Fruit fly (Drosophila melanogaster) whole organism: ENCODE data around the gene TBC1D23.

Source experiments
- CG8478 ChIP-seq: fragments of >200 bp; optimal IDR thresholded peaks from 2 replicates; lab custom pipeline; 2018; ENCODE audit warnings: inconsistent platforms
- EcR ChIP-seq, 2 experiments: fragments of >200 bp; optimal IDR thresholded peaks; 2 replicates each; lab custom pipeline; 2017; ENCODE audit warnings: missing biosample characterization in 2 of 2, missing genetic modification characterization in 2 of 2, missing genetic modification reagents in 2 of 2
- pan ChIP-seq: fragments of >200 bp; optimal IDR thresholded peaks from 2 replicates; lab custom pipeline; 2017
- usp ChIP-seq: fragments of >200 bp; optimal IDR thresholded peaks from 2 replicates; lab custom pipeline; 2017; ENCODE audit warnings: missing biosample characterization, missing genetic modification characterization, mixed read lengths

DNA sequence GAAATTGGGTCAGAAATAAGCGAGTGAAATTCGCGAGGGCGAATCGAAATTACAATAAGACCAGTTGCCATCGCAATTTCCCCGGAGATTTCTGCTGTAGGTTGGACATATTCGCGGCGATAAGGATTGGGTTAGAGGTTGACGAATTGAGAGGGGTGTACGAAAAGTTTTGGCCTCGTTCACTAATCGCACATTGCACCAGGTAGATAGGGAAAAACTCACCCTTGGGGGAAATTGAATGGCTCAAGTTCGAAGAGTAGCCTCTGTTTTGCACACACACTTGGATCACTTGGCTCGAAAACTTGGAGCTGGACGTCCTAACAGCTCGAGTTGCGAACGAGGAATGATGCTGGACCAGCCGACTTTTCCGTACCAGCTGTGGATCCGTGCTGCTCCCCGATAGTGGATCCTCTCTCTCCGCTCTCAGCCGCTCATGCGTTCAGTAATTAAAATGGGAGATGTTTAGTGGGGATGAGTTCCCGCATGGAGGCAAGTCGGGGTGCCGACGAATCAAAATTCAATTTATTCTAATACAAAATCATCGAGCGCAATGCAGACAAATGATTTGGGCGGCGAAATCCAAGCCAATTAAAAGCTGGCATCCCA is 34.5 kb downstream of the TBC1D23 start, which contains the start of gene CG5080:
- no peak for TF ChIP-seq CG8478 (lab: Kevin White, UChicago)
- no peak for TF ChIP-seq usp (GFP tag; lab: Kevin White, UChicago)
- no peak for TF ChIP-seq pan
- no peak for TF ChIP-seq EcR (GFP tag; optimal IDR thresholded peaks at IDR 0.05; lab: Kevin White, UChicago)
